Fruit fly (Drosophila melanogaster): ENCODE results near the gene CG11672.

DNA sequence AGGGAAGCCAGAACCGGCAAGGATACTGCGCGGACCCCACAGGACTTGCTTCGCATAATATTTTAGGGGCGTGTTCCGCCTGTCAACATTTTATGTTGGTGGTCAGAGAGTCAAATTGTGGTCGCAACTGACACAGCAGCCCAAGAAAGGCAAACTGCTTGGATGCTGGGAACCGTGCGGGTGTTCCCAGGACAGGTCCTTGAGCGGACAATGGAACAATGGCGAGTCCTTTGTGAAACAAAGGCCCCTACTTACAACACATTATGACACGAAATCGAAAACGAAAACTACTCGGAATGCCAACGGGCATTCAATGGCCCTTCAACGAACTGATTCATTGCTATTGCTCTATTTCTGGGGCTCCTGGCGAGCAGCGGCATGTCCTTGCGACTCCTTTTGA is 6.1 kb downstream of the CG11672 start:
- no peak for TF ChIP-seq CG8159 (tag; optimal IDR thresholded peaks at IDR 0.05)
- no peak for TF ChIP-seq EcR (GFP tag; optimal IDR thresholded peaks at IDR 0.05)
